Fruit fly (Drosophila melanogaster) whole organism, embryonic: Measurements from ENCODE around the gene Gss1.

ENCODE experiments used
- Adf1 ChIP-seq: fragments of 200-800 bp; sonication (Bioruptor generic); IDR thresholded peaks from 2 replicates; pipeline ENCODE4 v1.3.6; 2022; ENCODE audit warnings: missing biosample characterization, missing genetic modification characterization
- Awh ChIP-seq: fragments of 200-800 bp; sonication (Bioruptor generic); IDR thresholded peaks from 2 replicates; pipeline ENCODE4, ENCODE4 v1.3.6; 2022; ENCODE audit warnings: missing biosample characterization, missing genetic modification characterization
- CG10267 ChIP-seq: fragments of 200-800 bp; sonication (Bioruptor generic); optimal IDR thresholded peaks from 2 replicates; lab custom pipeline; 2018; ENCODE audit warnings: missing biosample characterization, mild to moderate bottlenecking, missing genetic modification characterization, moderate library complexity
- CG10959 ChIP-seq: fragments of 200-800 bp; sonication (Bioruptor generic); IDR thresholded peaks from 2 replicates; pipeline ENCODE4 v1.3.6; 2022; ENCODE audit warnings: missing biosample characterization, missing genetic modification characterization
- CG11504 ChIP-seq: fragments of 200-800 bp; sonication (Bioruptor generic); optimal IDR thresholded peaks from 3 replicates; lab custom pipeline; 2019; ENCODE audit warnings: missing biosample characterization, mild to moderate bottlenecking, missing genetic modification characterization, moderate library complexity
- CG1233 ChIP-seq: fragments of 200-800 bp; sonication (Bioruptor generic); optimal IDR thresholded peaks from 4 replicates; lab custom pipeline; 2018; ENCODE audit warnings: missing biosample characterization, mild to moderate bottlenecking, missing genetic modification characterization
- CG12659 ChIP-seq: fragments of 200-800 bp; sonication (Bioruptor generic); optimal IDR thresholded peaks from 3 replicates; lab custom pipeline; 2017; ENCODE audit warnings: mild to moderate bottlenecking, missing biosample characterization, missing genetic modification reagents, missing genetic modification characterization
- CG13624 ChIP-seq: fragments of 200-800 bp; sonication (Bioruptor generic); optimal IDR thresholded peaks from 2 replicates; lab custom pipeline; 2016; ENCODE audit warnings: missing biosample characterization, missing genetic modification characterization
- CG14667 ChIP-seq: fragments of 200-800 bp; sonication (Bioruptor generic); IDR thresholded peaks from 2 replicates; pipeline ENCODE4 v1.3.6; 2022; ENCODE audit warnings: missing biosample characterization, missing genetic modification characterization
- CG15011 ChIP-seq: fragments of 200-800 bp; sonication (Bioruptor generic); optimal IDR thresholded peaks from 3 replicates; lab custom pipeline; 2018; ENCODE audit warnings: missing biosample characterization, mild to moderate bottlenecking, missing genetic modification characterization
- CG15514 ChIP-seq: fragments of 200-800 bp; sonication (Bioruptor generic); optimal IDR thresholded peaks from 3 replicates; lab custom pipeline; 2017; ENCODE audit warnings: missing biosample characterization, missing genetic modification characterization, mild to moderate bottlenecking, moderate library complexity, missing genetic modification reagents
- CG2116 ChIP-seq: fragments of 200-800 bp; sonication (Bioruptor generic); optimal IDR thresholded peaks from 3 replicates; lab custom pipeline; 2018; ENCODE audit warnings: missing biosample characterization, mild to moderate bottlenecking, missing genetic modification characterization
- CG2120 ChIP-seq: fragments of 200-800 bp; sonication (Bioruptor generic); optimal IDR thresholded peaks from 3 replicates; lab custom pipeline; 2016; ENCODE audit warnings: missing biosample characterization, missing genetic modification characterization
- CG31224 ChIP-seq: fragments of 200-800 bp; sonication (Bioruptor generic); IDR thresholded peaks from 2 replicates; pipeline ENCODE4 v1.3.6; 2022; ENCODE audit warnings: missing biosample characterization, missing genetic modification characterization
- CG31441 ChIP-seq: fragments of 200-800 bp; sonication (Bioruptor generic); IDR thresholded peaks from 2 replicates; pipeline ENCODE4 v1.3.6; 2022; ENCODE audit warnings: missing biosample characterization, missing genetic modification characterization
- CG7987 ChIP-seq: fragments of 200-800 bp; sonication (Bioruptor generic); optimal IDR thresholded peaks from 2 replicates; lab custom pipeline; 2018; ENCODE audit warnings: missing biosample characterization, mild to moderate bottlenecking, missing genetic modification characterization, moderate library complexity
- CG9437 ChIP-seq: fragments of 200-800 bp; sonication (Bioruptor generic); optimal IDR thresholded peaks from 2 replicates; lab custom pipeline; 2018; ENCODE audit warnings: missing biosample characterization, mild to moderate bottlenecking, missing genetic modification characterization
- CG9797 ChIP-seq: fragments of 200-800 bp; sonication (Bioruptor generic); optimal IDR thresholded peaks from 3 replicates; lab custom pipeline; 2018; ENCODE audit warnings: missing biosample characterization, mild to moderate bottlenecking, missing genetic modification characterization
- CHES-1-like ChIP-seq: fragments of 200-800 bp; sonication (Bioruptor generic); optimal IDR thresholded peaks from 2 replicates; lab custom pipeline; 2016; ENCODE audit warnings: missing biosample characterization, missing genetic modification characterization
- Camta ChIP-seq: fragments of 200-800 bp; sonication (Bioruptor generic); optimal IDR thresholded peaks from 2 replicates; lab custom pipeline; 2016; ENCODE audit warnings: missing biosample characterization, missing genetic modification characterization
- Dad ChIP-seq: fragments of 200-800 bp; sonication (Bioruptor generic); optimal IDR thresholded peaks from 3 replicates; lab custom pipeline; 2016; ENCODE audit warnings: missing biosample characterization, missing genetic modification characterization
- Dp ChIP-seq: fragments of 200-800 bp; sonication (Bioruptor generic); optimal IDR thresholded peaks from 2 replicates; lab custom pipeline; 2018; ENCODE audit warnings: missing biosample characterization, mild to moderate bottlenecking, missing genetic modification characterization, moderate library complexity
- GATAe ChIP-seq: fragments of 200-800 bp; sonication (Bioruptor generic); conservative IDR thresholded peaks from 2 replicates; pipeline ENCODE4 v1.3.6; 2022; ENCODE audit warnings: missing biosample characterization, missing genetic modification characterization
- H15 ChIP-seq: fragments of 200-800 bp; sonication (Bioruptor generic); IDR thresholded peaks from 3 replicates; pipeline ENCODE4 v1.3.6; 2022; ENCODE audit warnings: missing biosample characterization, missing genetic modification characterization
- HLH54F ChIP-seq: fragments of 200-800 bp; sonication (Bioruptor generic); optimal IDR thresholded peaks from 3 replicates; lab custom pipeline; 2016; ENCODE audit warnings: missing biosample characterization, missing genetic modification characterization
- Hsf ChIP-seq: fragments of 200-800 bp; sonication (Bioruptor generic); optimal IDR thresholded peaks from 3 replicates; lab custom pipeline; 2016; ENCODE audit warnings: missing biosample characterization, missing genetic modification characterization
- NK7.1 ChIP-seq: fragments of 200-800 bp; sonication (Bioruptor generic); optimal IDR thresholded peaks from 3 replicates; lab custom pipeline; 2016; ENCODE audit warnings: missing biosample characterization, missing genetic modification characterization
- Vsx1 ChIP-seq: fragments of 200-800 bp; sonication (Bioruptor generic); optimal IDR thresholded peaks from 2 replicates; lab custom pipeline; 2017; ENCODE audit warnings: missing biosample characterization, mild to moderate bottlenecking, missing genetic modification characterization, missing genetic modification reagents
- cas ChIP-seq: fragments of 200-800 bp; sonication (Bioruptor generic); IDR thresholded peaks from 2 replicates; pipeline ENCODE4 v1.3.6; 2022; ENCODE audit warnings: missing biosample characterization, missing genetic modification characterization
- caup ChIP-seq: fragments of 200-800 bp; sonication (Bioruptor generic); optimal IDR thresholded peaks from 3 replicates; lab custom pipeline; 2017; ENCODE audit warnings: missing biosample characterization, mild to moderate bottlenecking, missing genetic modification characterization, moderate library complexity; ENCODE audit not compliant: severe bottlenecking
- ci ChIP-seq: fragments of 200-800 bp; sonication (Bioruptor generic); IDR thresholded peaks from 3 replicates; pipeline ENCODE4 v1.3.6; 2022; ENCODE audit warnings: missing biosample characterization, missing genetic modification characterization
- fd3F ChIP-seq: fragments of 200-800 bp; sonication (Bioruptor generic); optimal IDR thresholded peaks from 2 replicates; lab custom pipeline; 2018; ENCODE audit warnings: missing biosample characterization, mild to moderate bottlenecking, missing genetic modification characterization, moderate library complexity
- fd64A ChIP-seq: fragments of 200-800 bp; sonication (Bioruptor generic); optimal IDR thresholded peaks from 3 replicates; lab custom pipeline; 2018; ENCODE audit warnings: missing biosample characterization, mild to moderate bottlenecking, missing genetic modification characterization
- gcm ChIP-seq: fragments of 200-800 bp; sonication (Bioruptor generic); optimal IDR thresholded peaks from 2 replicates; lab custom pipeline; 2019; ENCODE audit warnings: missing biosample characterization, mild to moderate bottlenecking, missing genetic modification characterization, moderate library complexity
- gem ChIP-seq: fragments of 200-800 bp; sonication (Bioruptor generic); optimal IDR thresholded peaks from 2 replicates; lab custom pipeline; 2019; ENCODE audit warnings: missing biosample characterization, mild to moderate bottlenecking, missing genetic modification characterization, moderate library complexity
- h ChIP-seq: fragments of >200 bp; optimal IDR thresholded peaks from 2 replicates; lab custom pipeline; 2017
- klu ChIP-seq: fragments of 200-800 bp; sonication (Bioruptor generic); IDR thresholded peaks from 2 replicates; pipeline ENCODE4 v1.3.6; 2022; ENCODE audit warnings: missing biosample characterization, missing genetic modification characterization
- mld ChIP-seq: fragments of 200-800 bp; sonication (Bioruptor generic); IDR thresholded peaks from 3 replicates; pipeline ENCODE4 v1.3.6; 2022; ENCODE audit warnings: missing biosample characterization, missing genetic modification characterization; ENCODE audit not compliant: partially characterized antibody
- nerfin-1 ChIP-seq: fragments of 200-800 bp; sonication (Bioruptor generic); optimal IDR thresholded peaks from 3 replicates; lab custom pipeline; 2019; ENCODE audit warnings: missing biosample characterization, mild to moderate bottlenecking, missing genetic modification characterization, moderate library complexity
- pita ChIP-seq: fragments of 200-800 bp; sonication (Bioruptor generic); optimal IDR thresholded peaks from 2 replicates; lab custom pipeline; 2017; ENCODE audit warnings: missing biosample characterization, mild to moderate bottlenecking, missing genetic modification characterization
- pros ChIP-seq: fragments of 200-800 bp; sonication (Bioruptor generic); optimal IDR thresholded peaks from 3 replicates; lab custom pipeline; 2019; ENCODE audit warnings: missing biosample characterization, mild to moderate bottlenecking, missing genetic modification characterization, moderate library complexity
- psq ChIP-seq: fragments of 200-800 bp; sonication (Bioruptor generic); optimal IDR thresholded peaks from 2 replicates; lab custom pipeline; 2017; ENCODE audit warnings: missing biosample characterization, missing genetic modification characterization
- sc ChIP-seq, 3 experiments: fragments of >200 bp in 2 of 3; fragments of 200-800 bp in 1 of 3; sonication (Bioruptor generic) in 1 of 3; optimal IDR thresholded peaks; 2 replicates in 2 of 3; 3 replicates in 1 of 3; lab custom pipeline; 2017; ENCODE audit warnings: mild to moderate bottlenecking in 1 of 3, missing biosample characterization in 1 of 3, missing genetic modification characterization in 1 of 3, missing genetic modification reagents in 1 of 3
- sima ChIP-seq: fragments of 200-800 bp; sonication (Bioruptor generic); optimal IDR thresholded peaks from 2 replicates; lab custom pipeline; 2016; ENCODE audit warnings: missing biosample characterization, missing genetic modification characterization
- slou ChIP-seq: fragments of 200-800 bp; sonication (Bioruptor generic); optimal IDR thresholded peaks from 3 replicates; lab custom pipeline; 2016; ENCODE audit warnings: missing biosample characterization, missing genetic modification characterization
- sr ChIP-seq: fragments of 200-800 bp; sonication (Bioruptor generic); IDR thresholded peaks from 3 replicates; pipeline ENCODE4 v1.3.6; 2022; ENCODE audit warnings: missing biosample characterization, missing genetic modification characterization
- stwl ChIP-seq: fragments of 200-800 bp; sonication (Bioruptor generic); optimal IDR thresholded peaks from 3 replicates; lab custom pipeline; 2018; ENCODE audit warnings: missing biosample characterization, mild to moderate bottlenecking, missing genetic modification characterization, moderate library complexity
- ttk ChIP-seq: fragments of 200-800 bp; sonication (Bioruptor generic); IDR thresholded peaks from 2 replicates; pipeline ENCODE4 v2.1.2; 2022; ENCODE audit warnings: missing biosample characterization, missing genetic modification characterization
- unpg ChIP-seq: fragments of 200-800 bp; sonication (Bioruptor generic); optimal IDR thresholded peaks from 3 replicates; lab custom pipeline; 2018; ENCODE audit warnings: missing biosample characterization, mild to moderate bottlenecking, missing genetic modification characterization, moderate library complexity

Gss1 gene

dm6 chrX:17856458-17857277 is 32.7 kb upstream of the Gss1 start, which contains the start of gene Srx (continued):
- TF ChIP-seq HLH54F (GFP tag; lab: Kevin White, UChicago) (peak; percentile 26), gcm (GFP tag; lab: Kevin White, UChicago) (no peak), ci (GFP tag; lab: Robert Waterston, UW) (no peak), CG15011 (GFP tag; lab: Kevin White, UChicago) (no peak), H15 (GFP tag; lab: Robert Waterston, UW) (no peak), gem (tag; lab: Kevin White, UChicago) (no peak), CG1233 (GFP tag; lab: Kevin White, UChicago) (peak; percentile 6), CG9437 (GFP tag; lab: Kevin White, UChicago) (peak; percentile 41), nerfin-1 (tag; lab: Kevin White, UChicago) (no peak), stwl (tag; lab: Kevin White, UChicago) (peak; percentile 7), Vsx1 (GFP tag; lab: Kevin White, UChicago) (no peak), sima (no peak), CG14667 (GFP tag; lab: Robert Waterston, UW) (no peak), CG2116 (GFP tag; lab: Kevin White, UChicago) (peak; percentile 53), Dp (peak; percentile 86), Awh (GFP tag; lab: Robert Waterston, UW) (no peak), ttk (GFP tag; lab: Robert Waterston, UW) (no peak), CG9797 (GFP tag; lab: Kevin White, UChicago) (no peak), CHES-1-like (no peak), CG12659 (peak; percentile 27), h (lab: Kevin White, UChicago) (no peak), unpg (GFP tag; lab: Kevin White, UChicago) (no peak), klu (no peak), CG11504 (tag; lab: Kevin White, UChicago) (no peak), caup (peak; percentile 21), CG2120 (GFP tag; lab: Kevin White, UChicago) (peak; percentile 30), NK7.1 (GFP tag; lab: Kevin White, UChicago) (no peak), Camta (GFP tag; lab: Kevin White, UChicago) (no peak), slou (GFP tag; lab: Kevin White, UChicago) (no peak), fd64A (no peak), cas (GFP tag; lab: Robert Waterston, UW) (no peak), Hsf (GFP tag; lab: Kevin White, UChicago) (no peak), CG31224 (no peak), fd3F (no peak), GATAe (no peak), CG10959 (GFP tag; lab: Robert Waterston, UW) (no peak), sc (optimal IDR thresholded peaks at IDR 0.05; lab: Kevin White, UChicago) (no peak), sc (GFP tag; optimal IDR thresholded peaks at IDR 0.05; lab: Kevin White, UChicago) (no peak), pros (no peak), CG15514 (GFP tag; lab: Kevin White, UChicago) (peak; percentile 48), mld (GFP tag; lab: Robert Waterston, UW) (no peak), CG10267 (tag; lab: Kevin White, UChicago) (peak; percentile 15), CG31441 (GFP tag; lab: Robert Waterston, UW) (0 out of 2 replicates have a peak, but pooled peaks have one; percentile 25), psq (GFP tag; lab: Kevin White, UChicago) (no peak), Dad (GFP tag; lab: Kevin White, UChicago) (no peak), Adf1 (GFP tag; lab: Robert Waterston, UW) (no peak), sr (GFP tag; lab: Robert Waterston, UW) (no peak), CG13624 (GFP tag; lab: Kevin White, UChicago) (no peak), CG7987 (GFP tag; lab: Kevin White, UChicago) (no peak), pita (GFP tag; lab: Kevin White, UChicago) (no peak)
